1 fruit fly cellular context compared by ENCODE assay signal in genomic region chr3R:24659173-24659846, dm6.
TF ChIP-seq lines count a peak whose summit lies in the region.

Gene CG31126 (plus strand): TSS chr3R:24659621.

TF ChIP-seq in whole organism, embryonic, 481 proteins besides CTCF, POLR2A, EP300 and RAD21 (continued from another document):
- TF ChIP-seq Gug (GFP tag; IDR thresholded peaks at IDR 0.05; lab: Robert Waterston, UW) (no peak), HHEX (GFP tag; optimal IDR thresholded peaks at IDR 0.05; lab: Kevin White, UChicago) (no peak), tna (GFP tag; IDR thresholded peaks at IDR 0.05; lab: Robert Waterston, UW; ENCODE audit: partially characterized antibody) (no peak), CG7357 (GFP tag; IDR thresholded peaks at IDR 0.05; lab: Robert Waterston, UW) (no peak), pho (GFP tag; optimal IDR thresholded peaks at IDR 0.05; lab: Kevin White, UChicago) (no peak), CG1602 (GFP tag; optimal IDR thresholded peaks at IDR 0.05; lab: Kevin White, UChicago) (no peak), CG10147 (GFP tag; optimal IDR thresholded peaks at IDR 0.05; lab: Kevin White, UChicago) (no peak), CG8944 (GFP tag; optimal IDR thresholded peaks at IDR 0.05; lab: Kevin White, UChicago) (no peak), ash1 (GFP tag; optimal IDR thresholded peaks at IDR 0.05; lab: Kevin White, UChicago) (no peak), Sox102F (GFP tag; optimal IDR thresholded peaks at IDR 0.05; lab: Kevin White, UChicago) (no peak), C15 (GFP tag; IDR thresholded peaks at IDR 0.05; lab: Robert Waterston, UW) (no peak), cas (GFP tag; IDR thresholded peaks at IDR 0.05; lab: Robert Waterston, UW) (no peak), lbe (GFP tag; optimal IDR thresholded peaks at IDR 0.05; lab: Kevin White, UChicago) (no peak), CG11560 (tag; IDR thresholded peaks at IDR 0.05; lab: Robert Waterston, UW) (no peak), usp (GFP tag; optimal IDR thresholded peaks at IDR 0.05; lab: Kevin White, UChicago) (no peak), tup (GFP tag; optimal IDR thresholded peaks at IDR 0.05; lab: Kevin White, UChicago) (no peak), CG15601 (tag; optimal IDR thresholded peaks at IDR 0.05; lab: Kevin White, UChicago) (no peak), shn (GFP tag; optimal IDR thresholded peaks at IDR 0.05; lab: Kevin White, UChicago) (no peak), sug (tag; optimal IDR thresholded peaks at IDR 0.05; lab: Kevin White, UChicago) (no peak), CG10267 (tag; optimal IDR thresholded peaks at IDR 0.05; lab: Kevin White, UChicago) (peak; percentile 37), CG17829 (tag; optimal IDR thresholded peaks at IDR 0.05; lab: Kevin White, UChicago) (no peak), CG12071 (GFP tag; optimal IDR thresholded peaks at IDR 0.05; lab: Kevin White, UChicago) (no peak), pros (GFP tag; optimal IDR thresholded peaks at IDR 0.05; lab: Kevin White, UChicago) (no peak), ap (GFP tag; IDR thresholded peaks at IDR 0.05; lab: Robert Waterston, UW) (no peak), wdn (GFP tag; IDR thresholded peaks at IDR 0.05; lab: Robert Waterston, UW) (no peak), CoRest (tag; optimal IDR thresholded peaks at IDR 0.05; lab: Kevin White, UChicago) (no peak), zen (tag; optimal IDR thresholded peaks at IDR 0.05; lab: Kevin White, UChicago) (no peak), Antp (GFP tag; optimal IDR thresholded peaks at IDR 0.05; lab: Kevin White, UChicago) (no peak), CG13775 (GFP tag; optimal IDR thresholded peaks at IDR 0.05; lab: Kevin White, UChicago) (no peak), sd (tag; optimal IDR thresholded peaks at IDR 0.05; lab: Kevin White, UChicago) (no peak), corto (GFP tag; optimal IDR thresholded peaks at IDR 0.05; lab: Kevin White, UChicago) (no peak), ci (GFP tag; IDR thresholded peaks at IDR 0.05; lab: Robert Waterston, UW) (no peak), vnd (GFP tag; IDR thresholded peaks at IDR 0.05; lab: Robert Waterston, UW; ENCODE audit: partially characterized antibody) (0 out of 3 replicates have a peak, but pooled peaks have one; percentile 23), CG6683 (GFP tag; optimal IDR thresholded peaks at IDR 0.05; lab: Kevin White, UChicago) (no peak), CG16815 (GFP tag; optimal IDR thresholded peaks at IDR 0.05; lab: Kevin White, UChicago) (no peak), gt (GFP tag; IDR thresholded peaks at IDR 0.05; lab: Robert Waterston, UW) (no peak), sr (GFP tag; IDR thresholded peaks at IDR 0.05; lab: Robert Waterston, UW) (no peak), rib (GFP tag; IDR thresholded peaks at IDR 0.05; lab: Robert Waterston, UW) (no peak), Camta (GFP tag; optimal IDR thresholded peaks at IDR 0.05; lab: Kevin White, UChicago) (no peak), B-H1 (GFP tag; IDR thresholded peaks at IDR 0.05; lab: Robert Waterston, UW) (no peak), dan (GFP tag; IDR thresholded peaks at IDR 0.05; lab: Robert Waterston, UW) (no peak), wor (GFP tag; IDR thresholded peaks at IDR 0.05; lab: Robert Waterston, UW) (no peak), Nf-YB (GFP tag; optimal IDR thresholded peaks at IDR 0.05; lab: Kevin White, UChicago) (no peak), CG31365 (tag; optimal IDR thresholded peaks at IDR 0.05; lab: Kevin White, UChicago) (no peak), HmgZ (tag; optimal IDR thresholded peaks at IDR 0.05; lab: Kevin White, UChicago) (peak; percentile 35), oc (tag; optimal IDR thresholded peaks at IDR 0.05; lab: Kevin White, UChicago) (no peak), CG13296 (GFP tag; optimal IDR thresholded peaks at IDR 0.05; lab: Kevin White, UChicago) (no peak), Fer3 (tag; optimal IDR thresholded peaks at IDR 0.05; lab: Kevin White, UChicago) (no peak), CG9437 (GFP tag; optimal IDR thresholded peaks at IDR 0.05; lab: Kevin White, UChicago) (no peak)
TF ChIP-seq in whole organism, embryonic: peak in this region for 51.
